Worm (Caenorhabditis elegans): ENCODE results near the gene M03F8.7.

The M03F8.7 gene

DNA sequence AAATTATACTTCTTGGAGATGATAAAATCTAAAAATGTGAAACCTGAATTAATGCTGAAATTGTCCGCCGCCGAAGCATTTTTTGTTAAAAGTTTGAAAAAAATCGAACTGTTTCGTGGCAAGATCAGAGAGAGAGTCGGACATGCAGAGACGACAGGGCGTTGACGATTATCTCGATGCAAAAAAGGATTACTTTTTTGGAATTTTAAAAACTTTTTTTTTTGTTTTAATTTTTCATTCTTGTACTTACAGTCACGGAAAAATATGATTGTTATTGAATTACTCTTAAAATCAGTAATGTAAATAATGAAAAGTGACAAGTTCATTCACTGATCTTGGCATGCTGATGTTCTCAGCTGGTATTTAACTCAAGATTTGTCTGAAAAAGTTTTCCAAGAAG lies at the start of gene M03F8.7, which contains the start of gene M03F8.5:
Gene M03F8.7 (plus strand): TSS at position 249 of the 400 bp plus-strand sequence.
Gene M03F8.5 (minus strand): TSS at position 101 of the 400 bp plus-strand sequence.
- no peak for TF ChIP-seq Y75B8A.6 (GFP tag; IDR thresholded peaks at IDR 0.05)
- no peak for TF ChIP-seq madf-5 (GFP tag; IDR thresholded peaks at IDR 0.05)
- no peak for TF ChIP-seq nhr-111 (GFP tag; optimal IDR thresholded peaks at IDR 0.05)
- no peak for TF ChIP-seq lin-39 (tag; optimal IDR thresholded peaks at IDR 0.05)

DNA sequence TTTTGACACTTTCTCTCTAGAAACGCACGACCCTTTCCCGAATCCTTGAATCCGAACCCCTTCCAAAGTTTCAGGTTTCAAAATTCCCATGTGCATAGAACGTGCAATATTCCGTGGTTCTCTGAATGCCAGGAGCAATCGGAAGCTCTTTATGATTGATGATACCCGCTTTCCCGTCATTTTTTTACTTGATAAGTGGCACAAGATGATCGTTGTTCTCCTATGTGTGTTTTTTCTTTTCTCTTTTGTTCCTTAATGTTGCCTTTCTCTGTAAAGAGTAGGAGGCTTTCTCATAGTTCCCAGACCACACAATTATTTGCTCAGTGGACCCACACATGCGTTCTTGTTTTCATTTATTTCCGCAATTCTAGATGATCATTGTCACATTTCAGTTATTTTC lies 47.9 kb upstream of the M03F8.7 start:
- peak in 1 of 2 experiments; percentile 25 for TF ChIP-seq unc-62 (GFP tag; optimal IDR thresholded peaks at IDR 0.05 in 1 of 2)
- TF ChIP-seq unc-62 (tag; optimal IDR thresholded peaks at IDR 0.05): no peak
- peak; percentile 45; the same call in 1 of the 2 replicates for TF ChIP-seq ceh-20 (GFP tag; IDR thresholded peaks at IDR 0.05)
- no peak for TF ChIP-seq dmd-6 (GFP tag; IDR thresholded peaks at IDR 0.05)

DNA sequence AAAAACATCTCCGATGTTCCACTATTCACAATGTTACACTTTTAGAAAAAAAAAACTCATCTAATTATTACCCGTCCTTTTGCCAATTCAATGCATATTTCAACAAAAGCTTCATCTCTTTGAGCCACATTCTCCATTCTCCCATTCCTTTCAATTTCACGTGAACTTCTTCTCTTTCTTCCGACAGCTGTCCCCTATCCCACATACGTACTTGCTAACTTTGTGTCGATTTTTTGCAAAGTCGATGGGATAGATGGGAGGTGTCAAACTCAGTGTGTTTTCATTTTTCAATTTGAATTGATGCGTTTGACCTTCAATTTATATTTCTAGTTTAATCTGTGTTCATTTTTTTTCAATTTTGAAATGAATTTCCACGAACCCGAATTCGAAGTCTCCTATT lies 45.5 kb upstream of the M03F8.7 start:
- TF ChIP-seq nhr-48 (tag; optimal IDR thresholded peaks at IDR 0.05) (no peak), nhr-76 (tag; optimal IDR thresholded peaks at IDR 0.05) (no peak), mxl-3 (GFP tag; optimal IDR thresholded peaks at IDR 0.05) (no peak), Y105C5A.15 (GFP tag; IDR thresholded peaks at IDR 0.05) (no peak), daf-16 (GFP tag; optimal IDR thresholded peaks at IDR 0.05) (no peak), daf-16 (tag; optimal IDR thresholded peaks at IDR 0.05) (no peak), aly-2 (tag; optimal IDR thresholded peaks at IDR 0.05) (no peak), madf-9 (GFP tag; conservative IDR thresholded peaks at IDR 0.05) (no peak), unc-62 (GFP tag; optimal IDR thresholded peaks at IDR 0.05 in 1 of 2) (peak in 1 of 2 experiments; percentile 17), unc-62 (tag; optimal IDR thresholded peaks at IDR 0.05) (no peak), tra-1 (GFP tag; IDR thresholded peaks at IDR 0.05) (no peak), aha-1 (tag) (peak; percentile 90), saeg-2 (GFP tag; IDR thresholded peaks at IDR 0.05) (no peak), dmd-6 (GFP tag; IDR thresholded peaks at IDR 0.05) (no peak), set-16 (GFP tag; IDR thresholded peaks at IDR 0.05) (no peak)

DNA sequence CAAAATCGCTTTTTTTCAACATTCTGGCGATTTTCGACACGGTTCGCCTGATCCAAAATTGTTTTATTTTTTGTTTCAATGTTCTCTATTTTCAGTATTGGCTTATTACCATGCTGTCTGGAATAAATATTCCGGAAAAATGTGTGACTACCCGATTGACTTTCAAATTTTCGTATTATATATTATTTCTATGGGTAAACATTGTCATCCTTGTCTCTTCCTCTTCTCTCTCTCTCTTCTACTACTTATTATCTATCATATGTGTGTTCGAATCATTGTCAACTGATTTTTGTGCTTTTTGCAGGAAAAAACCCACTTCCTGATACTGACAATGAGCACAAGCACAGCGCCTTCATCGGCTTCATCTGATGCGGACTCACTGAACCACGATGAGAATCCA lies 43.7 kb upstream of the M03F8.7 start, which contains the start of gene C04E6.7:
Gene C04E6.7 (plus strand): TSS at position 301 of the 400 bp plus-strand sequence.
- TF ChIP-seq daf-8 (GFP tag; IDR thresholded peaks at IDR 0.05) (no peak), R02D3.7 (tag; optimal IDR thresholded peaks at IDR 0.05) (no peak), ztf-11 (tag; optimal IDR thresholded peaks at IDR 0.05) (no peak), lin-29 (GFP tag; IDR thresholded peaks at IDR 0.05) (no peak), nhr-10 (tag; optimal IDR thresholded peaks at IDR 0.05) (no peak), hlh-30 (tag; optimal IDR thresholded peaks at IDR 0.05; ENCODE audit: insufficient read depth) (no peak)

DNA sequence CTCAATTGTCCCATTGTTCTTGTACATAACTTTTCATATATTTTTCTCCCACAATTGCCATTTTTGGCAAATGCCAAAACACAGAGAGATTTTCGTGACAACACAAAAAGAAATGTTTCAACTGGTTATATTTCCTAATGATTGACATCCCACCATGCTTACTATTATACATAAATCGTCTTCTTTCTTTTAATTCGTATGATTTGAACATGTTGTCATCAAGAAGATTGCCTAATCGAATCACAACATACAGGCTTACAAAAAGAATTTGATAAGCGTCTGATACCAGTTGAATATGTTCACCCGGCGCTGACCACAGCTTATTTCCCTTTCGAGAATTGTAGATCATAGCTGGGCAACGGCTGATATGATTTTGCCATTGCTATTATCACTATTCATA lies 41.7 kb upstream of the M03F8.7 start, which contains the start of gene grd-9:
Gene grd-9 (plus strand): TSS at position 301 of the 400 bp plus-strand sequence.
- TF ChIP-seq nhr-10 (tag; optimal IDR thresholded peaks at IDR 0.05) (no peak), daf-8 (GFP tag; IDR thresholded peaks at IDR 0.05) (no peak), snpc-4 (tag; optimal IDR thresholded peaks at IDR 0.05) (no peak), mes-2 (tag; optimal IDR thresholded peaks at IDR 0.05; ENCODE audit: poor library complexity, severe bottlenecking) (no peak), F49E8.2 (tag; optimal IDR thresholded peaks at IDR 0.05; ENCODE audit: borderline replicate concordance) (no peak), pha-4 (GFP tag; IDR thresholded peaks at IDR 0.05) (no peak), pha-4 (tag; optimal IDR thresholded peaks at IDR 0.05) (no peak), madf-9 (GFP tag; conservative IDR thresholded peaks at IDR 0.05) (no peak)

DNA sequence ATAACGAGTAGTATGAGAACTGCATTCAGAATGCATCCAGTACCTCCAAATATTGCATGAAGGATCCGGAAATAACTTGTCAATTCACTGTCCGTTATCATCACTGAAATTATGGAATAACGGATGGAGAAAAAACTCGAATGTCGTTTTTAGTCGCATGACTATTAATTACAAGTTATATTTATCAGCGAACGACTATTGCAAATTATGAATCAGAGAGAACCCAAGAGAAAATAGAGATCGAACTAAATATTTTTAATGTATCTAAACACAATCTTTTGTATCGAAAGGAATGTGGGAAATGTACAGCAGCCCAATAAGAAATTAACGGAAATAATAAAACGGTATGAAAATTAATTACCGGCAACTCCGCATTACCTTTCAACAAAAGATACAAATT lies 36.8 kb upstream of the M03F8.7 start, which contains the start of gene srd-16:
Gene srd-16 (minus strand): TSS at position 101 of the 400 bp plus-strand sequence.
- TF ChIP-seq madf-9 (GFP tag; conservative IDR thresholded peaks at IDR 0.05) (no peak), spr-3 (GFP tag; optimal IDR thresholded peaks at IDR 0.05) (no peak), nhr-6 (tag; optimal IDR thresholded peaks at IDR 0.05) (no peak), skn-1 (tag; optimal IDR thresholded peaks at IDR 0.05) (no peak), lin-15B (tag; optimal IDR thresholded peaks at IDR 0.05) (no peak), hlh-11 (tag; optimal IDR thresholded peaks at IDR 0.05) (no peak), Y75B8A.6 (GFP tag; IDR thresholded peaks at IDR 0.05) (no peak), egl-43 (GFP tag; IDR thresholded peaks at IDR 0.05) (no peak), dpl-1 (GFP tag; optimal IDR thresholded peaks at IDR 0.05) (no peak), mep-1 (tag; optimal IDR thresholded peaks at IDR 0.05) (no peak), F37D6.2 (tag; optimal IDR thresholded peaks at IDR 0.05) (no peak), jun-1 (tag; optimal IDR thresholded peaks at IDR 0.05) (no peak)
